Fruit fly (Drosophila melanogaster) whole organism, prepupa: ENCODE measurements around the gene esg.

Source experiments
- Blimp-1 ChIP-seq: fragments of 200-800 bp; sonication (Bioruptor generic); optimal IDR thresholded peaks from 3 replicates; lab custom pipeline; 2017; ENCODE audit warnings: missing biosample characterization, missing genetic modification characterization, mild to moderate bottlenecking, moderate library complexity, missing genetic modification reagents
- CG10631 ChIP-seq: fragments of 200-800 bp; sonication (Bioruptor generic); optimal IDR thresholded peaks from 2 replicates; lab custom pipeline; 2016; ENCODE audit warnings: missing biosample characterization, missing genetic modification characterization
- CG10669 ChIP-seq: fragments of 200-800 bp; sonication (Bioruptor generic); optimal IDR thresholded peaks from 3 replicates; lab custom pipeline; 2018; ENCODE audit warnings: missing biosample characterization, mild to moderate bottlenecking, missing genetic modification characterization, moderate library complexity
- CG11762 ChIP-seq: fragments of 200-800 bp; sonication (Bioruptor generic); optimal IDR thresholded peaks from 3 replicates; lab custom pipeline; 2016; ENCODE audit warnings: missing biosample characterization, missing genetic modification characterization; ENCODE audit not compliant: insufficient read depth
- CG11902 ChIP-seq: fragments of 200-800 bp; sonication (Bioruptor generic); optimal IDR thresholded peaks from 3 replicates; lab custom pipeline; 2016; ENCODE audit warnings: missing biosample characterization, missing genetic modification characterization
- CG15336 ChIP-seq: fragments of 200-800 bp; sonication (Bioruptor generic); IDR thresholded peaks from 2 replicates; pipeline ENCODE4 v1.3.6; 2022; ENCODE audit warnings: missing biosample characterization, missing genetic modification characterization
- CG1621 ChIP-seq: fragments of 200-800 bp; sonication (Bioruptor generic); optimal IDR thresholded peaks from 3 replicates; lab custom pipeline; 2018; ENCODE audit warnings: missing biosample characterization, mild to moderate bottlenecking, missing genetic modification characterization
- CG16779 ChIP-seq: fragments of 200-800 bp; sonication (Bioruptor generic); optimal IDR thresholded peaks from 3 replicates; lab custom pipeline; 2017; ENCODE audit warnings: missing biosample characterization, mild to moderate bottlenecking, missing genetic modification characterization
- CG3032 ChIP-seq: fragments of 200-800 bp; optimal IDR thresholded peaks from 2 replicates; lab custom pipeline; 2019; ENCODE audit warnings: missing biosample characterization, mild to moderate bottlenecking, missing genetic modification characterization, moderate library complexity
- CG31627 ChIP-seq: fragments of 200-800 bp; sonication (Bioruptor generic); optimal IDR thresholded peaks from 3 replicates; lab custom pipeline; 2016; ENCODE audit warnings: missing biosample characterization, missing genetic modification characterization
- CG32006 ChIP-seq: fragments of 200-800 bp; sonication (Bioruptor generic); optimal IDR thresholded peaks from 3 replicates; lab custom pipeline; 2017; ENCODE audit warnings: missing biosample characterization, mild to moderate bottlenecking, missing genetic modification characterization
- CG4318 ChIP-seq: fragments of 200-800 bp; sonication (Bioruptor generic); optimal IDR thresholded peaks from 3 replicates; lab custom pipeline; 2017; ENCODE audit warnings: missing biosample characterization, mild to moderate bottlenecking, missing genetic modification characterization
- CG6163 ChIP-seq: fragments of 200-800 bp; sonication (Bioruptor generic); IDR thresholded peaks from 3 replicates; pipeline ENCODE4 v1.3.6; 2022; ENCODE audit warnings: missing biosample characterization, missing genetic modification characterization
- CG6792 ChIP-seq: fragments of 200-800 bp; sonication (Bioruptor generic); optimal IDR thresholded peaks from 3 replicates; lab custom pipeline; 2016; ENCODE audit warnings: missing biosample characterization, missing genetic modification characterization
- CG6808 ChIP-seq: fragments of 200-800 bp; sonication (Bioruptor generic); optimal IDR thresholded peaks from 3 replicates; lab custom pipeline; 2017; ENCODE audit warnings: missing biosample characterization, missing genetic modification characterization, mild to moderate bottlenecking, moderate library complexity, missing genetic modification reagents
- CG6854 ChIP-seq: fragments of 200-800 bp; sonication (Bioruptor generic); optimal IDR thresholded peaks from 2 replicates; lab custom pipeline; 2017; ENCODE audit warnings: missing biosample characterization, mild to moderate bottlenecking, missing genetic modification characterization
- CG8119 ChIP-seq: fragments of 200-800 bp; sonication (Bioruptor generic); IDR thresholded peaks from 3 replicates; pipeline ENCODE4 v1.3.6; 2022; ENCODE audit warnings: missing biosample characterization, missing genetic modification characterization
- CG8319 ChIP-seq: fragments of 200-800 bp; sonication (Bioruptor generic); optimal IDR thresholded peaks from 3 replicates; lab custom pipeline; 2016; ENCODE audit warnings: missing biosample characterization, missing genetic modification characterization
- CG9139 ChIP-seq: fragments of 200-800 bp; sonication (Bioruptor generic); optimal IDR thresholded peaks from 3 replicates; lab custom pipeline; 2017; ENCODE audit warnings: missing biosample characterization, mild to moderate bottlenecking, missing genetic modification characterization
- Eip75B ChIP-seq: fragments of 200-800 bp; sonication (Bioruptor generic); optimal IDR thresholded peaks from 3 replicates; lab custom pipeline; 2016; ENCODE audit warnings: missing biosample characterization, missing genetic modification characterization
- Ets21C ChIP-seq: fragments of 200-800 bp; sonication (Bioruptor generic); optimal IDR thresholded peaks from 3 replicates; lab custom pipeline; 2016; ENCODE audit warnings: missing biosample characterization, missing genetic modification characterization
- Gug ChIP-seq: fragments of 200-800 bp; sonication (Bioruptor generic); IDR thresholded peaks from 2 replicates; pipeline ENCODE4 v1.3.6; 2022; ENCODE audit warnings: missing biosample characterization, missing genetic modification characterization
- Hr38 ChIP-seq: sonication (Bioruptor generic); optimal IDR thresholded peaks from 2 replicates; lab custom pipeline; 2016; ENCODE audit warnings: missing biosample characterization, missing genetic modification characterization
- Hr39 ChIP-seq: fragments of 200-800 bp; sonication (Bioruptor generic); optimal IDR thresholded peaks from 2 replicates; lab custom pipeline; 2016; ENCODE audit warnings: missing biosample characterization, missing genetic modification characterization
- Hr4 ChIP-seq: fragments of 200-800 bp; sonication (Bioruptor generic); optimal IDR thresholded peaks from 3 replicates; lab custom pipeline; 2016; ENCODE audit warnings: missing biosample characterization, missing genetic modification characterization
- Met ChIP-seq: fragments of 200-800 bp; sonication (Bioruptor generic); optimal IDR thresholded peaks from 3 replicates; lab custom pipeline; 2016; ENCODE audit warnings: missing biosample characterization, missing genetic modification characterization
- OdsH ChIP-seq: fragments of 200-800 bp; sonication (Bioruptor generic); optimal IDR thresholded peaks from 3 replicates; lab custom pipeline; 2016; ENCODE audit warnings: missing biosample characterization, missing genetic modification characterization
- Smox ChIP-seq: fragments of 200-800 bp; sonication (Bioruptor generic); optimal IDR thresholded peaks from 3 replicates; lab custom pipeline; 2016; ENCODE audit warnings: missing biosample characterization, missing genetic modification characterization
- Sox102F ChIP-seq: fragments of 200-800 bp; sonication (Bioruptor generic); optimal IDR thresholded peaks from 2 replicates; lab custom pipeline; 2016; ENCODE audit warnings: missing biosample characterization, mild to moderate bottlenecking, missing genetic modification characterization
- Sox15 ChIP-seq: fragments of 200-800 bp; sonication (Bioruptor generic); optimal IDR thresholded peaks from 3 replicates; lab custom pipeline; 2016; ENCODE audit warnings: missing biosample characterization, missing genetic modification characterization
- acj6 ChIP-seq: fragments of 200-800 bp; sonication (Bioruptor generic); optimal IDR thresholded peaks from 3 replicates; lab custom pipeline; 2016; ENCODE audit warnings: missing biosample characterization, missing genetic modification characterization
- cyc ChIP-seq: fragments of 200-800 bp; sonication (Bioruptor generic); optimal IDR thresholded peaks from 3 replicates; lab custom pipeline; 2016; ENCODE audit warnings: missing biosample characterization, missing genetic modification characterization
- dac ChIP-seq: fragments of 200-800 bp; sonication (Bioruptor generic); optimal IDR thresholded peaks from 2 replicates; lab custom pipeline; 2017; ENCODE audit warnings: missing biosample characterization, mild to moderate bottlenecking, missing genetic modification characterization
- dsx ChIP-seq: fragments of 200-800 bp; optimal IDR thresholded peaks from 3 replicates; lab custom pipeline; 2019; ENCODE audit warnings: missing biosample characterization, mild to moderate bottlenecking, missing genetic modification characterization, moderate library complexity; ENCODE audit not compliant: poor library complexity, severe bottlenecking
- esn ChIP-seq: fragments of 200-800 bp; sonication (Bioruptor generic); optimal IDR thresholded peaks from 2 replicates; lab custom pipeline; 2016; ENCODE audit warnings: missing biosample characterization, mild to moderate bottlenecking, missing genetic modification characterization, moderate library complexity
- fd85E ChIP-seq: fragments of 200-800 bp; sonication (Bioruptor generic); optimal IDR thresholded peaks from 3 replicates; lab custom pipeline; 2016; ENCODE audit warnings: missing biosample characterization, missing genetic modification characterization
- net ChIP-seq: fragments of 200-800 bp; sonication (Bioruptor generic); optimal IDR thresholded peaks from 3 replicates; lab custom pipeline; 2016; ENCODE audit warnings: missing biosample characterization, missing genetic modification characterization
- salr ChIP-seq, 2 experiments: fragments of 200-800 bp; sonication (Bioruptor generic); optimal IDR thresholded peaks; 3 replicates each; lab custom pipeline; 2016 to 2018; ENCODE audit warnings: missing biosample characterization in 2 of 2, missing genetic modification characterization in 2 of 2, mild to moderate bottlenecking in 1 of 2
- spab ChIP-seq: fragments of 200-800 bp; sonication (Bioruptor generic); optimal IDR thresholded peaks from 2 replicates; lab custom pipeline; 2017; ENCODE audit warnings: missing biosample characterization, mild to moderate bottlenecking, missing genetic modification characterization, missing genetic modification reagents
- ss ChIP-seq, 2 experiments: fragments of 200-800 bp; sonication (Bioruptor generic); optimal IDR thresholded peaks; 2 replicates in 1 of 2; 3 replicates in 1 of 2; lab custom pipeline; 2017 to 2018; ENCODE audit warnings: mild to moderate bottlenecking in 2 of 2, missing biosample characterization in 2 of 2, missing genetic modification characterization in 2 of 2, moderate library complexity in 1 of 2
- svp ChIP-seq: fragments of 200-800 bp; sonication (Bioruptor generic); peaks from one replicate; lab custom pipeline; 2016; ENCODE audit warnings: missing biosample characterization, missing genetic modification characterization
- topi ChIP-seq: fragments of 200-800 bp; sonication (Bioruptor generic); optimal IDR thresholded peaks from 3 replicates; lab custom pipeline; 2016; ENCODE audit warnings: missing biosample characterization, missing genetic modification characterization

Gene esg

DNA sequence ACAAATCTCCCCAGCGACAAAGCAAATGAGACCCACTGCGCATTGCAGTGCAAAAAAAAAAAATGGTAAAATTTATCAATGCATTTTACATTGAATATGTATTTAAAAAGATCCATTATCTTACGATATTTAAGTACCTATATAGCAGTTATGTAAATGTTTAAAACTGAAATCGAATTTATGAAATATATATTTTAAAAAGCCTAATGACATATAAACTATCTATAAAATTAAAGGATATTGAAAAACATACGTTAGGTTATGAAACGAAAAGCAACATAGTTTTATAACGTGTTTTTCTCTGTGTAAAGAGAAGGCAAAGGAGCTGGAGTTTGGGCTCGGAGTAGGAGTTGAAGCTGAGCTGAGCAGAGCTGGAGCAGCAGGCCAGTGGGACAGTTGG lies 29.3 kb upstream of the esg start (continued):
- TF ChIP-seq Hr38 (GFP tag; lab: Kevin White, UChicago) (no peak), Sox102F (peak; percentile 41), Met (peak; percentile 74), fd85E (GFP tag; lab: Kevin White, UChicago) (no peak), CG3032 (tag; lab: Kevin White, UChicago) (peak; percentile 42), CG16779 (tag; lab: Kevin White, UChicago) (no peak), ss (GFP tag; optimal IDR thresholded peaks at IDR 0.05; lab: Kevin White, UChicago) (peak in 1 of 2 experiments; percentile 12), CG8319 (GFP tag; lab: Kevin White, UChicago) (peak; percentile 17), Hr4 (peak; percentile 30), cyc (GFP tag; lab: Kevin White, UChicago) (peak; percentile 63), spab (peak; percentile 26), CG6808 (peak; percentile 36), topi (GFP tag; lab: Kevin White, UChicago) (peak; percentile 68), Eip75B (GFP tag; lab: Kevin White, UChicago) (peak; percentile 46), acj6 (peak; percentile 65), Blimp-1 (peak; percentile 29), CG15336 (peak; percentile 77), CG31627 (GFP tag; lab: Kevin White, UChicago) (peak; percentile 54), salr (GFP tag; optimal IDR thresholded peaks at IDR 0.05; lab: Kevin White, UChicago) (peak in 1 of 2 experiments; percentile 76), esn (peak; percentile 82), CG10669 (peak; percentile 23), Sox15 (GFP tag; lab: Kevin White, UChicago) (no peak), CG8119 (GFP tag; lab: Robert Waterston, UW) (peak; percentile 80), CG32006 (GFP tag; lab: Kevin White, UChicago) (peak; percentile 83), Gug (GFP tag; lab: Robert Waterston, UW) (no peak), CG6163 (GFP tag; lab: Robert Waterston, UW) (no peak), CG11762 (no peak), net (GFP tag; lab: Kevin White, UChicago) (peak; percentile 57), Smox (peak; percentile 65), CG6792 (GFP tag; lab: Kevin White, UChicago) (peak; percentile 62), Hr39 (peak; percentile 8), CG11902 (GFP tag; lab: Kevin White, UChicago) (no peak), CG10631 (GFP tag; lab: Kevin White, UChicago) (peak; percentile 63), CG9139 (no peak), CG6854 (GFP tag; lab: Kevin White, UChicago) (no peak), CG4318 (GFP tag; lab: Kevin White, UChicago) (peak; percentile 49), Ets21C (GFP tag; lab: Kevin White, UChicago) (no peak), svp (GFP tag; lab: Kevin White, UChicago) (peak; percentile 85), dsx (peak; percentile 39), CG1621 (tag; lab: Kevin White, UChicago) (no peak)

DNA sequence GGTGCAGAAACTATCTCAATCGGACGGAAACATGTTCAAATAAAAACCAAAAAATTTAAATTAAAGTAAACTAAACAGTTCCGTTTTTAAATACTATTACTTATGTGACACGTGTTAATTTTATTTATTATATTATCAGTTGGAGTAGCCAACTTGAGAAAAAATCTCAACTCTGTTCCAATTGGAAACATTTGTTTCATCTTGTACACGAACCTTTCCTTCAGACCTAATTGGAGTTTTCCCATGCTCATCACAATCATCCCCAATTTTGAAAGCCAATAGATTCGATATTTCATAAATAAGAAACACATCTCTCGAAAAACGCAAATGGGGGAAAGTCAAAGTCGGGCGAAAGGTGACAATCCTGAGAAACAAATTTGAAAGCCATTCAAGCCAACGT lies 26.9 kb upstream of the esg start:
- TF ChIP-seq OdsH (GFP tag; lab: Kevin White, UChicago) (no peak), dac (GFP tag; lab: Kevin White, UChicago) (no peak), CG32006 (GFP tag; lab: Kevin White, UChicago) (no peak)
